Fruit fly (Drosophila melanogaster) whole organism, embryonic: ENCODE data around the gene Ythdc1.
A peak's percentile ranks its signal among the peaks of the same experiment; 100 is the strongest.

Experiments used
- Bteb2 ChIP-seq: fragments of 200-800 bp; sonication (Bioruptor generic); optimal IDR thresholded peaks from 2 replicates; lab custom pipeline; 2016; ENCODE audit warnings: missing biosample characterization, missing genetic modification characterization
- CG10321 ChIP-seq: fragments of 200-800 bp; sonication (Bioruptor generic); IDR thresholded peaks from 2 replicates; pipeline ENCODE4 v1.3.6; 2022; ENCODE audit warnings: missing biosample characterization, missing genetic modification characterization
- CG11093 ChIP-seq: fragments of 200-800 bp; sonication (Bioruptor generic); IDR thresholded peaks from 3 replicates; pipeline ENCODE4 v1.3.6; 2022; ENCODE audit warnings: missing biosample characterization, missing genetic modification characterization
- CG12659 ChIP-seq: fragments of 200-800 bp; sonication (Bioruptor generic); optimal IDR thresholded peaks from 3 replicates; lab custom pipeline; 2017; ENCODE audit warnings: mild to moderate bottlenecking, missing biosample characterization, missing genetic modification reagents, missing genetic modification characterization
- CG14860 ChIP-seq: fragments of 200-800 bp; sonication (Bioruptor generic); IDR thresholded peaks from 3 replicates; pipeline ENCODE4 v1.3.6; 2022; ENCODE audit warnings: missing biosample characterization, missing genetic modification characterization; ENCODE audit not compliant: partially characterized antibody
- CG16813 ChIP-seq: fragments of 200-800 bp; sonication (Bioruptor generic); IDR thresholded peaks from 3 replicates; pipeline ENCODE4 v1.3.6; 2022; ENCODE audit warnings: missing biosample characterization, missing genetic modification characterization; ENCODE audit not compliant: partially characterized antibody
- CG17361 ChIP-seq: fragments of 200-800 bp; sonication (Bioruptor generic); IDR thresholded peaks from 3 replicates; pipeline ENCODE4 v1.3.6; 2022; ENCODE audit warnings: missing biosample characterization, missing genetic modification characterization
- CG18262 ChIP-seq: fragments of 200-800 bp; optimal IDR thresholded peaks from 3 replicates; lab custom pipeline; 2019; ENCODE audit warnings: missing biosample characterization, mild to moderate bottlenecking, missing genetic modification characterization, moderate library complexity
- CG1832 ChIP-seq: fragments of 200-800 bp; sonication (Bioruptor generic); optimal IDR thresholded peaks from 2 replicates; lab custom pipeline; 2017; ENCODE audit warnings: missing biosample characterization, mild to moderate bottlenecking, missing genetic modification characterization, inconsistent platforms
- CG18599 ChIP-seq: fragments of 200-800 bp; sonication (Bioruptor generic); optimal IDR thresholded peaks from 3 replicates; lab custom pipeline; 2017; ENCODE audit warnings: missing biosample characterization, missing genetic modification characterization, mild to moderate bottlenecking, moderate library complexity, missing genetic modification reagents
- CG2116 ChIP-seq: fragments of 200-800 bp; sonication (Bioruptor generic); optimal IDR thresholded peaks from 3 replicates; lab custom pipeline; 2018; ENCODE audit warnings: missing biosample characterization, mild to moderate bottlenecking, missing genetic modification characterization
- CG2889 ChIP-seq: fragments of 200-800 bp; sonication (Bioruptor generic); IDR thresholded peaks from 3 replicates; pipeline ENCODE4 v1.3.6; 2022; ENCODE audit warnings: missing biosample characterization, missing genetic modification characterization
- CG42726 ChIP-seq: fragments of 200-800 bp; sonication (Bioruptor generic); IDR thresholded peaks from 2 replicates; pipeline ENCODE4 v1.3.6; 2022; ENCODE audit warnings: missing biosample characterization, missing genetic modification characterization; ENCODE audit not compliant: partially characterized antibody
- CG6254 ChIP-seq: fragments of 200-800 bp; sonication (Bioruptor generic); optimal IDR thresholded peaks from 3 replicates; lab custom pipeline; 2017; ENCODE audit warnings: mild to moderate bottlenecking, missing biosample characterization, missing genetic modification reagents, missing genetic modification characterization
- CG6654 ChIP-seq: fragments of 200-800 bp; sonication (Bioruptor generic); optimal IDR thresholded peaks from 2 replicates; lab custom pipeline; 2017; ENCODE audit warnings: missing biosample characterization, mild to moderate bottlenecking, missing genetic modification characterization
- Dip2 ChIP-seq: fragments of 200-800 bp; sonication (Bioruptor generic); IDR thresholded peaks from 2 replicates; pipeline ENCODE4 v1.3.6; 2022; ENCODE audit warnings: missing biosample characterization, missing genetic modification characterization
- Dip3 ChIP-seq: fragments of 200-800 bp; sonication (Bioruptor generic); optimal IDR thresholded peaks from 3 replicates; lab custom pipeline; 2016; ENCODE audit warnings: missing biosample characterization, missing genetic modification characterization
- E2f1 ChIP-seq: fragments of 200-800 bp; sonication (Bioruptor generic); IDR thresholded peaks from 2 replicates; pipeline ENCODE4 v1.3.6; 2022; ENCODE audit warnings: missing biosample characterization, missing genetic modification characterization
- ERR ChIP-seq: fragments of 200-800 bp; sonication (Bioruptor generic); optimal IDR thresholded peaks from 2 replicates; lab custom pipeline; 2016; ENCODE audit warnings: missing biosample characterization, missing genetic modification characterization
- GATAe ChIP-seq: fragments of 200-800 bp; sonication (Bioruptor generic); conservative IDR thresholded peaks from 2 replicates; pipeline ENCODE4 v1.3.6; 2022; ENCODE audit warnings: missing biosample characterization, missing genetic modification characterization
- Gsc ChIP-seq: fragments of 200-800 bp; sonication (Bioruptor generic); IDR thresholded peaks from 2 replicates; pipeline ENCODE4 v1.3.6; 2022; ENCODE audit warnings: missing biosample characterization, missing genetic modification characterization
- H2.0 ChIP-seq: fragments of 200-800 bp; sonication (Bioruptor generic); IDR thresholded peaks from 2 replicates; pipeline ENCODE4 v1.3.6; 2022; ENCODE audit warnings: missing biosample characterization, missing genetic modification characterization
- HmgD ChIP-seq: fragments of 200-800 bp; sonication (Bioruptor generic); optimal IDR thresholded peaks from 3 replicates; lab custom pipeline; 2016; ENCODE audit warnings: missing biosample characterization, missing genetic modification characterization
- HmgZ ChIP-seq: fragments of 200-800 bp; sonication (Bioruptor generic); optimal IDR thresholded peaks from 2 replicates; lab custom pipeline; 2018; ENCODE audit warnings: missing biosample characterization, mild to moderate bottlenecking, missing genetic modification characterization
- Hmx ChIP-seq: fragments of 200-800 bp; sonication (Bioruptor generic); optimal IDR thresholded peaks from 2 replicates; lab custom pipeline; 2016; ENCODE audit warnings: missing biosample characterization, missing genetic modification characterization
- Lpt ChIP-seq: fragments of >200 bp; optimal IDR thresholded peaks from 2 replicates; lab custom pipeline; 2018; ENCODE audit warnings: missing biosample characterization, missing genetic modification characterization
- Mrtf ChIP-seq: fragments of 200-800 bp; sonication (Bioruptor generic); IDR thresholded peaks from 3 replicates; pipeline ENCODE4 v1.3.6; 2022; ENCODE audit warnings: missing biosample characterization, missing genetic modification characterization
- NC2α ChIP-seq: fragments of 200-800 bp; sonication (Bioruptor generic); optimal IDR thresholded peaks from 2 replicates; lab custom pipeline; 2016; ENCODE audit warnings: missing biosample characterization, missing genetic modification characterization
- Nf-YB ChIP-seq: fragments of 200-800 bp; sonication (Bioruptor generic); optimal IDR thresholded peaks from 3 replicates; lab custom pipeline; 2019; ENCODE audit warnings: missing biosample characterization, mild to moderate bottlenecking, missing genetic modification characterization, moderate library complexity
- Pdp1 ChIP-seq, 2 experiments: fragments of 200-800 bp; sonication (Bioruptor generic); optimal IDR thresholded peaks; 3 replicates each; lab custom pipeline; 2016; ENCODE audit warnings: missing biosample characterization in 2 of 2, missing genetic modification characterization in 2 of 2, mild to moderate bottlenecking in 1 of 2, moderate library complexity in 1 of 2
- Tbp ChIP-seq: fragments of >200 bp; optimal IDR thresholded peaks from 2 replicates; lab custom pipeline; 2018; ENCODE audit warnings: missing biosample characterization, missing genetic modification characterization
- Vsx1 ChIP-seq: fragments of 200-800 bp; sonication (Bioruptor generic); optimal IDR thresholded peaks from 2 replicates; lab custom pipeline; 2017; ENCODE audit warnings: missing biosample characterization, mild to moderate bottlenecking, missing genetic modification characterization, missing genetic modification reagents
- ato ChIP-seq: fragments of 200-800 bp; sonication (Bioruptor generic); IDR thresholded peaks from 2 replicates; pipeline ENCODE4 v1.3.6; 2022; ENCODE audit warnings: missing biosample characterization, missing genetic modification characterization; ENCODE audit not compliant: partially characterized antibody
- btn ChIP-seq: fragments of 200-800 bp; sonication (Bioruptor generic); optimal IDR thresholded peaks from 2 replicates; lab custom pipeline; 2016; ENCODE audit warnings: missing biosample characterization, missing genetic modification characterization
- cato ChIP-seq: fragments of 200-800 bp; sonication (Bioruptor generic); optimal IDR thresholded peaks from 2 replicates; lab custom pipeline; 2016; ENCODE audit warnings: missing biosample characterization, missing genetic modification characterization, borderline replicate concordance
- corto ChIP-seq: fragments of 200-800 bp; sonication (Bioruptor generic); optimal IDR thresholded peaks from 2 replicates; lab custom pipeline; 2016; ENCODE audit warnings: missing biosample characterization, mild to moderate bottlenecking, missing genetic modification characterization, moderate library complexity
- eve ChIP-seq, 2 experiments: fragments of >200 bp; optimal IDR thresholded peaks; 2 replicates each; lab custom pipeline; 2017; ENCODE audit warnings: missing biosample characterization in 2 of 2, missing genetic modification characterization in 2 of 2
- ftz-f1 ChIP-seq: fragments of 200-800 bp; sonication (Bioruptor generic); optimal IDR thresholded peaks from 2 replicates; lab custom pipeline; 2016; ENCODE audit warnings: missing biosample characterization, missing genetic modification characterization
- gsb ChIP-seq: fragments of 200-800 bp; sonication (Bioruptor generic); IDR thresholded peaks from 2 replicates; pipeline ENCODE4 v1.3.6; 2022; ENCODE audit warnings: missing biosample characterization, missing genetic modification characterization
- hb ChIP-seq: fragments of 200-800 bp; sonication (Bioruptor generic); IDR thresholded peaks from 3 replicates; pipeline ENCODE4 v1.3.6; 2022; ENCODE audit warnings: missing biosample characterization, missing genetic modification characterization; ENCODE audit not compliant: partially characterized antibody
- insv ChIP-seq, 2 experiments: fragments of 200-800 bp; sonication (Bioruptor generic); optimal IDR thresholded peaks; 3 replicates each; lab custom pipeline; 2016 to 2018; ENCODE audit warnings: missing biosample characterization in 2 of 2, missing genetic modification characterization in 2 of 2
- jumu ChIP-seq: fragments of 200-800 bp; sonication (Bioruptor generic); optimal IDR thresholded peaks from 3 replicates; lab custom pipeline; 2016; ENCODE audit warnings: missing biosample characterization, missing genetic modification characterization
- repo ChIP-seq: fragments of 200-800 bp; sonication (Bioruptor generic); optimal IDR thresholded peaks from 2 replicates; lab custom pipeline; 2016; ENCODE audit warnings: missing biosample characterization, missing genetic modification characterization
- rib ChIP-seq: fragments of 200-800 bp; sonication (Bioruptor generic); IDR thresholded peaks from 2 replicates; pipeline ENCODE4 v1.3.6; 2022; ENCODE audit warnings: missing biosample characterization, missing genetic modification characterization
- sc ChIP-seq, 3 experiments: fragments of >200 bp in 2 of 3; fragments of 200-800 bp in 1 of 3; sonication (Bioruptor generic) in 1 of 3; optimal IDR thresholded peaks; 2 replicates in 2 of 3; 3 replicates in 1 of 3; lab custom pipeline; 2017; ENCODE audit warnings: mild to moderate bottlenecking in 1 of 3, missing biosample characterization in 1 of 3, missing genetic modification characterization in 1 of 3, missing genetic modification reagents in 1 of 3
- slbo ChIP-seq: fragments of 200-800 bp; sonication (Bioruptor generic); IDR thresholded peaks from 2 replicates; pipeline ENCODE4 v1.3.6; 2022; ENCODE audit warnings: missing biosample characterization, missing genetic modification characterization
- ssp ChIP-seq: fragments of 200-800 bp; sonication (Bioruptor generic); IDR thresholded peaks from 2 replicates; pipeline ENCODE4 v1.3.6; 2022; ENCODE audit warnings: missing biosample characterization, missing genetic modification characterization
- sug ChIP-seq: fragments of 200-800 bp; optimal IDR thresholded peaks from 2 replicates; lab custom pipeline; 2019; ENCODE audit warnings: missing biosample characterization, mild to moderate bottlenecking, missing genetic modification characterization, moderate library complexity
- tup ChIP-seq: fragments of 200-800 bp; sonication (Bioruptor generic); optimal IDR thresholded peaks from 2 replicates; lab custom pipeline; 2016; ENCODE audit warnings: missing biosample characterization, mild to moderate bottlenecking, missing genetic modification characterization, moderate library complexity
- zen ChIP-seq: fragments of 200-800 bp; sonication (Bioruptor generic); optimal IDR thresholded peaks from 3 replicates; lab custom pipeline; 2018; ENCODE audit warnings: missing biosample characterization, mild to moderate bottlenecking, missing genetic modification characterization, moderate library complexity

The Ythdc1 gene

dm6 chr3L:3389666-3390059 lies 15.7 kb upstream of the Ythdc1 start:
- no peak for TF ChIP-seq HmgD (GFP tag; lab: Kevin White, UChicago)
- TF ChIP-seq rib: no peak
- no peak for TF ChIP-seq sc (optimal IDR thresholded peaks at IDR 0.05; lab: Kevin White, UChicago)
- no peak for TF ChIP-seq sc (GFP tag; optimal IDR thresholded peaks at IDR 0.05; lab: Kevin White, UChicago)
- no peak for TF ChIP-seq btn (GFP tag; lab: Kevin White, UChicago)
- TF ChIP-seq Tbp: no peak
- TF ChIP-seq Nf-YB (GFP tag; lab: Kevin White, UChicago): no peak
- TF ChIP-seq CG11093 (GFP tag; lab: Robert Waterston, UW): peak; percentile 50; the same call in 1 of the 3 replicates
- no peak for TF ChIP-seq Bteb2
- no peak for TF ChIP-seq GATAe (GFP tag; lab: Robert Waterston, UW)
- no peak for TF ChIP-seq tup (GFP tag; lab: Kevin White, UChicago)
- 0 out of 2 replicates have a peak, but pooled peaks have one; percentile 3 for TF ChIP-seq CG10321 (GFP tag; lab: Robert Waterston, UW)
- peak; percentile 28 for TF ChIP-seq CG6254 (GFP tag; lab: Kevin White, UChicago)
- no peak for TF ChIP-seq slbo (GFP tag; lab: Robert Waterston, UW)
- peak; percentile 84 for TF ChIP-seq CG18262 (tag; lab: Kevin White, UChicago)
- TF ChIP-seq eve (GFP tag; optimal IDR thresholded peaks at IDR 0.05; lab: Kevin White, UChicago): peak in 1 of 2 experiments; percentile 73
- TF ChIP-seq E2f1: peak; percentile 43; the same call in 1 of the 2 replicates
- TF ChIP-seq Hmx (GFP tag; lab: Kevin White, UChicago): no peak
- TF ChIP-seq Dip2 (GFP tag; lab: Robert Waterston, UW): no peak
- TF ChIP-seq CG2889: no peak
- TF ChIP-seq ftz-f1 (GFP tag; lab: Kevin White, UChicago): no peak
- no peak for TF ChIP-seq NC2α
- no peak for TF ChIP-seq insv (GFP tag; optimal IDR thresholded peaks at IDR 0.05; lab: Kevin White, UChicago)
- TF ChIP-seq zen (tag; lab: Kevin White, UChicago): peak; percentile 13
- no peak for TF ChIP-seq Lpt (GFP tag; lab: Kevin White, UChicago)
- TF ChIP-seq CG17361 (GFP tag; lab: Robert Waterston, UW): peak; percentile 83
- TF ChIP-seq H2.0 (GFP tag; lab: Robert Waterston, UW): 0 out of 2 replicates have a peak, but pooled peaks have one; percentile 23
- peak; percentile 10 for TF ChIP-seq Vsx1 (GFP tag; lab: Kevin White, UChicago)
- no peak for TF ChIP-seq hb (GFP tag; lab: Robert Waterston, UW)
- no peak for TF ChIP-seq sug
- TF ChIP-seq Pdp1 (GFP tag; optimal IDR thresholded peaks at IDR 0.05; lab: Kevin White, UChicago): peak in 1 of 2 experiments; percentile 22
- no peak for TF ChIP-seq Dip3 (GFP tag; lab: Kevin White, UChicago)
- TF ChIP-seq jumu: peak; percentile 45
- TF ChIP-seq ERR (GFP tag; lab: Kevin White, UChicago): no peak
- no peak for TF ChIP-seq CG1832 (GFP tag; lab: Kevin White, UChicago)
- peak; percentile 7; the same call in 1 of the 3 replicates for TF ChIP-seq Mrtf (GFP tag; lab: Robert Waterston, UW)
- no peak for TF ChIP-seq ato (GFP tag; lab: Robert Waterston, UW)
- no peak for TF ChIP-seq HmgZ (tag; lab: Kevin White, UChicago)
- peak; percentile 47 for TF ChIP-seq corto (GFP tag; lab: Kevin White, UChicago)
- TF ChIP-seq CG14860 (GFP tag; lab: Robert Waterston, UW): no peak
- no peak for TF ChIP-seq gsb
- no peak for TF ChIP-seq CG2116 (GFP tag; lab: Kevin White, UChicago)
- peak; percentile 24 for TF ChIP-seq CG12659 (GFP tag; lab: Kevin White, UChicago)
- TF ChIP-seq CG6654 (GFP tag; lab: Kevin White, UChicago): peak; percentile 39
- TF ChIP-seq cato (GFP tag; lab: Kevin White, UChicago): no peak
- TF ChIP-seq Gsc (GFP tag; lab: Robert Waterston, UW): peak; percentile 23; the same call in 1 of the 2 replicates
- no peak for TF ChIP-seq ssp (GFP tag; lab: Robert Waterston, UW)
- TF ChIP-seq CG18599: peak; percentile 56
- TF ChIP-seq repo (GFP tag; lab: Kevin White, UChicago): no peak
- TF ChIP-seq CG16813: no peak
- TF ChIP-seq CG42726: no peak
